Fruit fly (Drosophila melanogaster) whole organism, embryonic: Measurements from ENCODE around the gene CG3587.

Experiments used
- Asciz ChIP-seq: fragments of 200-800 bp; sonication (Bioruptor generic); optimal IDR thresholded peaks from 2 replicates; lab custom pipeline; 2017; ENCODE audit warnings: missing biosample characterization, mild to moderate bottlenecking, missing genetic modification characterization, missing genetic modification reagents
- Bdp1 ChIP-seq: fragments of 200-800 bp; sonication (Bioruptor generic); optimal IDR thresholded peaks from 3 replicates; lab custom pipeline; 2016; ENCODE audit warnings: missing biosample characterization, missing genetic modification characterization
- CG11247 ChIP-seq: fragments of 200-800 bp; sonication (Bioruptor generic); IDR thresholded peaks from 2 replicates; pipeline ENCODE4 v1.3.6; 2022; ENCODE audit warnings: missing biosample characterization, missing genetic modification characterization
- CG12659 ChIP-seq: fragments of 200-800 bp; sonication (Bioruptor generic); optimal IDR thresholded peaks from 3 replicates; lab custom pipeline; 2017; ENCODE audit warnings: mild to moderate bottlenecking, missing biosample characterization, missing genetic modification reagents, missing genetic modification characterization
- CG13123 ChIP-seq: fragments of 200-800 bp; sonication (Bioruptor generic); optimal IDR thresholded peaks from 2 replicates; lab custom pipeline; 2016; ENCODE audit warnings: missing biosample characterization, missing genetic modification characterization
- CG13287 ChIP-seq: fragments of 200-800 bp; sonication (Bioruptor generic); IDR thresholded peaks from 2 replicates; pipeline ENCODE4 v1.3.6; 2022; ENCODE audit warnings: missing biosample characterization, missing genetic modification characterization; ENCODE audit not compliant: partially characterized antibody
- CG13296 ChIP-seq: fragments of 200-800 bp; sonication (Bioruptor generic); optimal IDR thresholded peaks from 3 replicates; lab custom pipeline; 2018; ENCODE audit warnings: missing biosample characterization, mild to moderate bottlenecking, missing genetic modification characterization
- CG13424 ChIP-seq: fragments of 200-800 bp; sonication (Bioruptor generic); optimal IDR thresholded peaks from 2 replicates; lab custom pipeline; 2019; ENCODE audit warnings: missing biosample characterization, mild to moderate bottlenecking, missing genetic modification characterization, moderate library complexity
- CG13894 ChIP-seq: fragments of 200-800 bp; sonication (Bioruptor generic); optimal IDR thresholded peaks from 3 replicates; lab custom pipeline; 2018; ENCODE audit warnings: missing biosample characterization, mild to moderate bottlenecking, missing genetic modification characterization, moderate library complexity
- CG14014 ChIP-seq: fragments of 200-800 bp; sonication (Bioruptor generic); IDR thresholded peaks from 2 replicates; pipeline ENCODE4 v1.3.6; 2022; ENCODE audit warnings: missing biosample characterization, missing genetic modification characterization
- CG14965 ChIP-seq: fragments of 200-800 bp; sonication (Bioruptor generic); optimal IDR thresholded peaks from 2 replicates; lab custom pipeline; 2016; ENCODE audit warnings: missing biosample characterization, missing genetic modification characterization, borderline replicate concordance
- CG1602 ChIP-seq: fragments of 200-800 bp; sonication (Bioruptor generic); optimal IDR thresholded peaks from 3 replicates; lab custom pipeline; 2016; ENCODE audit warnings: missing biosample characterization, missing genetic modification characterization
- CG1603 ChIP-seq: fragments of 200-800 bp; sonication (Bioruptor generic); optimal IDR thresholded peaks from 2 replicates; lab custom pipeline; 2019; ENCODE audit warnings: missing biosample characterization, mild to moderate bottlenecking, missing genetic modification characterization, moderate library complexity
- CG16815 ChIP-seq: fragments of 200-800 bp; sonication (Bioruptor generic); optimal IDR thresholded peaks from 3 replicates; lab custom pipeline; 2017; ENCODE audit warnings: missing biosample characterization, mild to moderate bottlenecking, missing genetic modification characterization
- CG18011 ChIP-seq: fragments of 200-800 bp; sonication (Bioruptor generic); optimal IDR thresholded peaks from 2 replicates; lab custom pipeline; 2017; ENCODE audit warnings: missing biosample characterization, missing genetic modification characterization, mild to moderate bottlenecking, moderate library complexity, missing genotype
- CG2712 ChIP-seq: fragments of 200-800 bp; optimal IDR thresholded peaks from 3 replicates; lab custom pipeline; 2019; ENCODE audit warnings: missing biosample characterization, mild to moderate bottlenecking, missing genetic modification characterization, moderate library complexity
- CG34224 ChIP-seq: fragments of 200-800 bp; sonication (Bioruptor generic); IDR thresholded peaks from 3 replicates; pipeline ENCODE4 v1.3.6; 2022; ENCODE audit warnings: missing biosample characterization, missing genetic modification characterization; ENCODE audit not compliant: partially characterized antibody
- CG3847 ChIP-seq: fragments of 200-800 bp; sonication (Bioruptor generic); IDR thresholded peaks from 2 replicates; pipeline ENCODE4 v1.3.6; 2022; ENCODE audit warnings: missing biosample characterization, missing genetic modification characterization
- CG3995 ChIP-seq: fragments of 200-800 bp; sonication (Bioruptor generic); optimal IDR thresholded peaks from 3 replicates; lab custom pipeline; 2016; ENCODE audit warnings: missing biosample characterization, missing genetic modification characterization
- CG5245 ChIP-seq: fragments of 200-800 bp; sonication (Bioruptor generic); optimal IDR thresholded peaks from 3 replicates; lab custom pipeline; 2016; ENCODE audit warnings: missing biosample characterization, missing genetic modification characterization
- CG6175 ChIP-seq: fragments of 200-800 bp; sonication (Bioruptor generic); IDR thresholded peaks from 3 replicates; pipeline ENCODE4 v1.3.6; 2022; ENCODE audit warnings: missing biosample characterization, missing genetic modification characterization
- CG6272 ChIP-seq: fragments of 200-800 bp; sonication (Bioruptor generic); IDR thresholded peaks from 2 replicates; pipeline ENCODE4 v1.3.6; 2022; ENCODE audit warnings: missing biosample characterization, missing genetic modification characterization
- CG8924 ChIP-seq: fragments of 200-800 bp; optimal IDR thresholded peaks from 3 replicates; lab custom pipeline; 2019; ENCODE audit warnings: missing biosample characterization, mild to moderate bottlenecking, missing genetic modification characterization, moderate library complexity
- CG9797 ChIP-seq: fragments of 200-800 bp; sonication (Bioruptor generic); optimal IDR thresholded peaks from 3 replicates; lab custom pipeline; 2018; ENCODE audit warnings: missing biosample characterization, mild to moderate bottlenecking, missing genetic modification characterization
- CG9876 ChIP-seq: fragments of 200-800 bp; sonication (Bioruptor generic); optimal IDR thresholded peaks from 2 replicates; lab custom pipeline; 2016; ENCODE audit warnings: missing biosample characterization, missing genetic modification characterization
- CG9932 ChIP-seq: fragments of 200-800 bp; sonication (Bioruptor generic); IDR thresholded peaks from 2 replicates; pipeline ENCODE4 v1.3.6; 2022; ENCODE audit warnings: missing biosample characterization, missing genetic modification characterization
- Deaf1 ChIP-seq: fragments of 200-800 bp; optimal IDR thresholded peaks from 3 replicates; lab custom pipeline; 2019; ENCODE audit warnings: missing biosample characterization, mild to moderate bottlenecking, missing genetic modification characterization, moderate library complexity
- Dp ChIP-seq: fragments of 200-800 bp; sonication (Bioruptor generic); optimal IDR thresholded peaks from 2 replicates; lab custom pipeline; 2018; ENCODE audit warnings: missing biosample characterization, mild to moderate bottlenecking, missing genetic modification characterization, moderate library complexity
- Ets65A ChIP-seq: fragments of 200-800 bp; sonication (Bioruptor generic); peaks from one replicate; lab custom pipeline; 2016; ENCODE audit warnings: missing biosample characterization, missing genetic modification characterization
- HLH3B ChIP-seq: fragments of 200-800 bp; sonication (Bioruptor generic); IDR thresholded peaks from 2 replicates; pipeline ENCODE4 v1.3.6; 2022; ENCODE audit warnings: missing biosample characterization, missing genetic modification characterization
- Hey ChIP-seq: fragments of 200-800 bp; sonication (Bioruptor generic); optimal IDR thresholded peaks from 3 replicates; lab custom pipeline; 2018; ENCODE audit warnings: missing biosample characterization, mild to moderate bottlenecking, missing genetic modification characterization
- Hmr ChIP-seq: fragments of 200-800 bp; sonication (Bioruptor generic); optimal IDR thresholded peaks from 3 replicates; lab custom pipeline; 2017; ENCODE audit warnings: mild to moderate bottlenecking, missing biosample characterization, missing genetic modification reagents, missing genetic modification characterization
- MBD-R2 ChIP-seq: fragments of 200-800 bp; sonication (Bioruptor generic); IDR thresholded peaks from 2 replicates; pipeline ENCODE4 v1.3.6; 2022; ENCODE audit warnings: missing biosample characterization, missing genetic modification characterization
- Nf-YA ChIP-seq: fragments of 200-800 bp; sonication (Bioruptor generic); IDR thresholded peaks from 2 replicates; pipeline ENCODE4 v1.3.6; 2022; ENCODE audit warnings: missing biosample characterization, missing genetic modification characterization
- Oaz ChIP-seq: fragments of 200-800 bp; sonication (Bioruptor generic); IDR thresholded peaks from 2 replicates; pipeline ENCODE4 v1.3.6; 2022; ENCODE audit warnings: missing biosample characterization, missing genetic modification characterization
- Ptx1 ChIP-seq: fragments of 200-800 bp; sonication (Bioruptor generic); IDR thresholded peaks from 2 replicates; pipeline ENCODE4 v1.3.6; 2022; ENCODE audit warnings: missing biosample characterization, missing genetic modification characterization
- Sox100B ChIP-seq: fragments of 200-800 bp; sonication (Bioruptor generic); optimal IDR thresholded peaks from 3 replicates; lab custom pipeline; 2018; ENCODE audit warnings: missing biosample characterization, mild to moderate bottlenecking, missing genetic modification characterization
- Sry-β ChIP-seq: fragments of 200-800 bp; sonication (Bioruptor generic); optimal IDR thresholded peaks from 2 replicates; lab custom pipeline; 2018; ENCODE audit warnings: missing biosample characterization, mild to moderate bottlenecking, missing genetic modification characterization, moderate library complexity
- ash1 ChIP-seq: fragments of 200-800 bp; sonication (Bioruptor generic); optimal IDR thresholded peaks from 2 replicates; lab custom pipeline; 2018; ENCODE audit warnings: missing biosample characterization, mild to moderate bottlenecking, missing genetic modification characterization
- bcd ChIP-seq: fragments of 200-800 bp; sonication (Bioruptor generic); optimal IDR thresholded peaks from 2 replicates; lab custom pipeline; 2017; ENCODE audit warnings: missing biosample characterization, mild to moderate bottlenecking, missing genetic modification characterization
- fd102C ChIP-seq: fragments of 200-800 bp; sonication (Bioruptor generic); optimal IDR thresholded peaks from 2 replicates; lab custom pipeline; 2018; ENCODE audit warnings: missing biosample characterization, mild to moderate bottlenecking, missing genetic modification characterization, moderate library complexity
- grau ChIP-seq: fragments of 200-800 bp; optimal IDR thresholded peaks from 3 replicates; lab custom pipeline; 2019; ENCODE audit warnings: missing biosample characterization, mild to moderate bottlenecking, missing genetic modification characterization, moderate library complexity
- insv ChIP-seq, 2 experiments: fragments of 200-800 bp; sonication (Bioruptor generic); optimal IDR thresholded peaks; 3 replicates each; lab custom pipeline; 2016 to 2018; ENCODE audit warnings: missing biosample characterization in 2 of 2, missing genetic modification characterization in 2 of 2
- jumu ChIP-seq: fragments of 200-800 bp; sonication (Bioruptor generic); optimal IDR thresholded peaks from 3 replicates; lab custom pipeline; 2016; ENCODE audit warnings: missing biosample characterization, missing genetic modification characterization
- lmd ChIP-seq: fragments of 200-800 bp; sonication (Bioruptor generic); IDR thresholded peaks from 2 replicates; pipeline ENCODE4 v1.3.6; 2022; ENCODE audit warnings: missing biosample characterization, missing genetic modification characterization
- odd ChIP-seq: fragments of 200-800 bp; sonication (Bioruptor generic); optimal IDR thresholded peaks from 2 replicates; lab custom pipeline; 2017; ENCODE audit warnings: missing biosample characterization, mild to moderate bottlenecking, missing genetic modification characterization
- ro ChIP-seq: fragments of 200-800 bp; sonication (Bioruptor generic); IDR thresholded peaks from 2 replicates; pipeline ENCODE4 v1.3.6; 2022; ENCODE audit warnings: missing biosample characterization, missing genetic modification characterization
- sc ChIP-seq, 3 experiments: fragments of >200 bp in 2 of 3; fragments of 200-800 bp in 1 of 3; sonication (Bioruptor generic) in 1 of 3; optimal IDR thresholded peaks; 2 replicates in 2 of 3; 3 replicates in 1 of 3; lab custom pipeline; 2017; ENCODE audit warnings: mild to moderate bottlenecking in 1 of 3, missing biosample characterization in 1 of 3, missing genetic modification characterization in 1 of 3, missing genetic modification reagents in 1 of 3
- tap ChIP-seq: fragments of 200-800 bp; optimal IDR thresholded peaks from 3 replicates; lab custom pipeline; 2019; ENCODE audit warnings: missing biosample characterization, mild to moderate bottlenecking, missing genetic modification characterization, moderate library complexity
- tx ChIP-seq: fragments of 200-800 bp; sonication (Bioruptor generic); optimal IDR thresholded peaks from 2 replicates; lab custom pipeline; 2016; ENCODE audit warnings: missing biosample characterization, missing genetic modification characterization
- wdn ChIP-seq: fragments of 200-800 bp; sonication (Bioruptor generic); IDR thresholded peaks from 2 replicates; pipeline ENCODE4 v1.3.6; 2022; ENCODE audit warnings: missing biosample characterization, missing genetic modification characterization

The CG3587 gene

DNA sequence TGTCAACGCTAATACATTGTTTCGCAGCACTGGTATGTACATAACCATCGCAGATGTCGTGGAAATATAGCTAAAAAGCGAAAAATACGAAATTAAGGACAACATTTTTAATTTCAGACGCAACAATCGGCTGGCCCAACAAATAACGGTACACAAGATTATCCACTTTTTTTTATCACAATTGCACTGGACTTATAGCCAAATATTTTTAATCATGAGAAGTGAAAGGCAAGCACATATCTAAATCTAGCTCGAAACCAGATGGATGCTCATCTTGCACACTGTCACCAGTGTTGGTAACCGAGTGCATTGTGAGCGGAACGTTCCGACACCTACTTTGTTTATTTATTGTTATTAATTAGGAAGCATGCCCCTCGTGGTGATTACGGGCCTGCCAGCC, at the start of gene CG3587, which contains the start of gene CG3857 (continued):
- TF ChIP-seq CG13287 (GFP tag; lab: Robert Waterston, UW) (peak; percentile 62), CG13123 (GFP tag; lab: Kevin White, UChicago) (peak; percentile 54), CG34224 (GFP tag; lab: Robert Waterston, UW) (no peak), Hmr (peak; percentile 81), odd (GFP tag; lab: Kevin White, UChicago) (no peak), grau (tag; lab: Kevin White, UChicago) (peak; percentile 74), tx (GFP tag; lab: Kevin White, UChicago) (peak; percentile 83), lmd (peak; percentile 75), Ets65A (GFP tag; lab: Kevin White, UChicago) (peak; percentile 99), ash1 (GFP tag; lab: Kevin White, UChicago) (no peak), jumu (GFP tag; lab: Kevin White, UChicago) (peak; percentile 62), CG13894 (tag; lab: Kevin White, UChicago) (peak; percentile 11), CG9932 (GFP tag; lab: Robert Waterston, UW) (peak; percentile 84), CG3847 (GFP tag; lab: Robert Waterston, UW) (peak; percentile 79), CG9876 (GFP tag; lab: Kevin White, UChicago) (peak; percentile 69), Nf-YA (no peak), Sry-β (GFP tag; lab: Kevin White, UChicago) (peak; percentile 99), CG3995 (peak; percentile 68), Deaf1 (peak; percentile 39), MBD-R2 (GFP tag; lab: Robert Waterston, UW) (peak; percentile 79), Bdp1 (GFP tag; lab: Kevin White, UChicago) (peak; percentile 71), CG16815 (GFP tag; lab: Kevin White, UChicago) (peak; percentile 72), Asciz (peak; percentile 49), CG11247 (GFP tag; lab: Robert Waterston, UW) (no peak), insv (GFP tag; optimal IDR thresholded peaks at IDR 0.05; lab: Kevin White, UChicago) (peak in 1 of 2 experiments; percentile 13), HLH3B (GFP tag; lab: Robert Waterston, UW) (peak; percentile 35; the same call in 1 of the 2 replicates), CG9797 (peak; percentile 15), CG18011 (GFP tag; lab: Kevin White, UChicago) (peak; percentile 58), Oaz (GFP tag; lab: Robert Waterston, UW) (no peak), CG13296 (peak; percentile 43), ro (GFP tag; lab: Robert Waterston, UW) (no peak), Hey (tag; lab: Kevin White, UChicago) (peak; percentile 19), tap (tag; lab: Kevin White, UChicago) (no peak), CG2712 (tag; lab: Kevin White, UChicago) (peak; percentile 77), Ptx1 (GFP tag; lab: Robert Waterston, UW) (peak; percentile 79), Dp (GFP tag; lab: Kevin White, UChicago) (peak; percentile 23), CG14965 (GFP tag; lab: Kevin White, UChicago) (no peak), CG1602 (peak; percentile 75), fd102C (GFP tag; lab: Kevin White, UChicago) (peak; percentile 35), CG6175 (GFP tag; lab: Robert Waterston, UW) (no peak), wdn (GFP tag; lab: Robert Waterston, UW) (no peak), bcd (peak; percentile 69), sc (optimal IDR thresholded peaks at IDR 0.05; lab: Kevin White, UChicago) (no peak), sc (GFP tag; optimal IDR thresholded peaks at IDR 0.05; lab: Kevin White, UChicago) (peak; percentile 29), CG6272 (peak; percentile 71), CG5245 (GFP tag; lab: Kevin White, UChicago) (peak; percentile 26), CG8924 (tag; lab: Kevin White, UChicago) (peak; percentile 64), CG14014 (GFP tag; lab: Robert Waterston, UW) (peak; percentile 71), CG1603 (peak; percentile 75), CG12659 (GFP tag; lab: Kevin White, UChicago) (peak; percentile 78), Sox100B (GFP tag; lab: Kevin White, UChicago) (peak; percentile 61), CG13424 (peak; percentile 55)
